Fruit fly (Drosophila melanogaster) whole organism, embryonic: ENCODE measurements around the gene Csk.

ENCODE experiments used
- B-H1 ChIP-seq: fragments of 200-800 bp; sonication (Bioruptor generic); IDR thresholded peaks from 3 replicates; pipeline ENCODE4 v1.3.6; 2022; ENCODE audit warnings: missing biosample characterization, missing genetic modification characterization
- CG10147 ChIP-seq: fragments of 200-800 bp; sonication (Bioruptor generic); optimal IDR thresholded peaks from 2 replicates; lab custom pipeline; 2019; ENCODE audit warnings: missing biosample characterization, mild to moderate bottlenecking, missing genetic modification characterization, moderate library complexity
- CG10462 ChIP-seq: fragments of 200-800 bp; sonication (Bioruptor generic); optimal IDR thresholded peaks from 2 replicates; lab custom pipeline; 2016; ENCODE audit warnings: missing biosample characterization, missing genetic modification characterization
- CG12219 ChIP-seq: fragments of 200-800 bp; sonication (Bioruptor generic); optimal IDR thresholded peaks from 3 replicates; lab custom pipeline; 2018; ENCODE audit warnings: missing biosample characterization, mild to moderate bottlenecking, missing genetic modification characterization
- CG1233 ChIP-seq: fragments of 200-800 bp; sonication (Bioruptor generic); optimal IDR thresholded peaks from 4 replicates; lab custom pipeline; 2018; ENCODE audit warnings: missing biosample characterization, mild to moderate bottlenecking, missing genetic modification characterization
- CG1529 ChIP-seq: fragments of 200-800 bp; sonication (Bioruptor generic); optimal IDR thresholded peaks from 3 replicates; lab custom pipeline; 2018; ENCODE audit warnings: missing biosample characterization, missing genetic modification characterization
- CG15696 ChIP-seq: fragments of 200-800 bp; sonication (Bioruptor generic); optimal IDR thresholded peaks from 2 replicates; lab custom pipeline; 2019; ENCODE audit warnings: missing biosample characterization, mild to moderate bottlenecking, missing genetic modification characterization, moderate library complexity
- CG2678 ChIP-seq: fragments of 200-800 bp; sonication (Bioruptor generic); optimal IDR thresholded peaks from 3 replicates; lab custom pipeline; 2019; ENCODE audit warnings: missing biosample characterization, mild to moderate bottlenecking, missing genetic modification characterization, moderate library complexity
- CG33557 ChIP-seq: fragments of 200-800 bp; sonication (Bioruptor generic); optimal IDR thresholded peaks from 2 replicates; lab custom pipeline; 2019; ENCODE audit warnings: missing biosample characterization, mild to moderate bottlenecking, missing genetic modification characterization, moderate library complexity
- CG4328 ChIP-seq: fragments of 200-800 bp; sonication (Bioruptor generic); optimal IDR thresholded peaks from 3 replicates; lab custom pipeline; 2017; ENCODE audit warnings: missing biosample characterization, missing genetic modification reagents, missing genetic modification characterization
- CG4617 ChIP-seq: fragments of 200-800 bp; sonication (Bioruptor generic); optimal IDR thresholded peaks from 3 replicates; lab custom pipeline; 2016; ENCODE audit warnings: missing biosample characterization, missing genetic modification characterization, borderline replicate concordance
- CG6791 ChIP-seq: fragments of 200-800 bp; sonication (Bioruptor generic); IDR thresholded peaks from 3 replicates; pipeline ENCODE4 v1.3.6; 2022; ENCODE audit warnings: missing biosample characterization, missing genetic modification characterization; ENCODE audit not compliant: partially characterized antibody
- CG8765 ChIP-seq: fragments of 200-800 bp; sonication (Bioruptor generic); IDR thresholded peaks from 2 replicates; pipeline ENCODE4 v1.3.6; 2022; ENCODE audit warnings: missing biosample characterization, missing genetic modification characterization
- CG9817 ChIP-seq: fragments of 200-800 bp; sonication (Bioruptor generic); optimal IDR thresholded peaks from 2 replicates; lab custom pipeline; 2018; ENCODE audit warnings: missing biosample characterization, mild to moderate bottlenecking, missing genetic modification characterization, moderate library complexity
- CoRest ChIP-seq: fragments of 200-800 bp; sonication (Bioruptor generic); optimal IDR thresholded peaks from 3 replicates; lab custom pipeline; 2018; ENCODE audit warnings: missing biosample characterization, mild to moderate bottlenecking, missing genetic modification characterization, moderate library complexity
- Deaf1 ChIP-seq: fragments of 200-800 bp; optimal IDR thresholded peaks from 3 replicates; lab custom pipeline; 2019; ENCODE audit warnings: missing biosample characterization, mild to moderate bottlenecking, missing genetic modification characterization, moderate library complexity
- Dip3 ChIP-seq: fragments of 200-800 bp; sonication (Bioruptor generic); optimal IDR thresholded peaks from 3 replicates; lab custom pipeline; 2016; ENCODE audit warnings: missing biosample characterization, missing genetic modification characterization
- Doc2 ChIP-seq: fragments of 200-800 bp; sonication (Bioruptor generic); IDR thresholded peaks from 2 replicates; pipeline ENCODE4 v1.3.6; 2022; ENCODE audit warnings: missing biosample characterization, missing genetic modification characterization
- Fer2 ChIP-seq: fragments of 200-800 bp; sonication (Bioruptor generic); optimal IDR thresholded peaks from 2 replicates; lab custom pipeline; 2018; ENCODE audit warnings: missing biosample characterization, mild to moderate bottlenecking, missing genetic modification characterization, moderate library complexity
- HHEX ChIP-seq: fragments of 200-800 bp; sonication (Bioruptor generic); optimal IDR thresholded peaks from 3 replicates; lab custom pipeline; 2017; ENCODE audit warnings: missing biosample characterization, mild to moderate bottlenecking, missing genetic modification characterization, missing genetic modification reagents
- Kr ChIP-seq: fragments of 200-800 bp; sonication (Bioruptor generic); optimal IDR thresholded peaks from 2 replicates; lab custom pipeline; 2017; ENCODE audit warnings: missing biosample characterization, mild to moderate bottlenecking, missing genetic modification characterization
- NfI ChIP-seq: fragments of 200-800 bp; sonication (Bioruptor generic); optimal IDR thresholded peaks from 3 replicates; lab custom pipeline; 2018; ENCODE audit warnings: missing biosample characterization, mild to moderate bottlenecking, missing genetic modification characterization, moderate library complexity
- Ptx1 ChIP-seq: fragments of 200-800 bp; sonication (Bioruptor generic); IDR thresholded peaks from 2 replicates; pipeline ENCODE4 v1.3.6; 2022; ENCODE audit warnings: missing biosample characterization, missing genetic modification characterization
- Rfx ChIP-seq: fragments of 200-800 bp; sonication (Bioruptor generic); IDR thresholded peaks from 2 replicates; pipeline ENCODE4 v1.3.6; 2022; ENCODE audit warnings: missing biosample characterization, missing genetic modification characterization
- Side ChIP-seq: fragments of 200-800 bp; sonication (Bioruptor generic); optimal IDR thresholded peaks from 2 replicates; lab custom pipeline; 2016; ENCODE audit warnings: missing biosample characterization, missing genetic modification characterization
- bsh ChIP-seq, 2 experiments: fragments of 200-800 bp; sonication (Bioruptor generic); optimal IDR thresholded peaks; 2 replicates each; lab custom pipeline; 2017 to 2018; ENCODE audit warnings: mild to moderate bottlenecking in 2 of 2, missing biosample characterization in 2 of 2, missing genetic modification characterization in 2 of 2, moderate library complexity in 1 of 2
- danr ChIP-seq: fragments of 200-800 bp; sonication (Bioruptor generic); IDR thresholded peaks from 2 replicates; pipeline ENCODE4 v1.3.6; 2022; ENCODE audit warnings: missing biosample characterization, missing genetic modification characterization
- ems ChIP-seq: fragments of 200-800 bp; sonication (Bioruptor generic); optimal IDR thresholded peaks from 3 replicates; lab custom pipeline; 2016; ENCODE audit warnings: missing biosample characterization, missing genetic modification characterization
- fd102C ChIP-seq: fragments of 200-800 bp; sonication (Bioruptor generic); optimal IDR thresholded peaks from 2 replicates; lab custom pipeline; 2018; ENCODE audit warnings: missing biosample characterization, mild to moderate bottlenecking, missing genetic modification characterization, moderate library complexity
- fru ChIP-seq: fragments of >200 bp; optimal IDR thresholded peaks from 2 replicates; lab custom pipeline; 2017
- gsb ChIP-seq: fragments of 200-800 bp; sonication (Bioruptor generic); IDR thresholded peaks from 2 replicates; pipeline ENCODE4 v1.3.6; 2022; ENCODE audit warnings: missing biosample characterization, missing genetic modification characterization
- gsb-n ChIP-seq: fragments of 200-800 bp; sonication (Bioruptor generic); optimal IDR thresholded peaks from 3 replicates; lab custom pipeline; 2018; ENCODE audit warnings: missing biosample characterization, mild to moderate bottlenecking, missing genetic modification characterization
- hbn ChIP-seq: fragments of 200-800 bp; sonication (Bioruptor generic); IDR thresholded peaks from 2 replicates; pipeline ENCODE4 v1.3.6; 2022; ENCODE audit warnings: missing biosample characterization, missing genetic modification characterization; ENCODE audit not compliant: partially characterized antibody
- jigr1 ChIP-seq: fragments of 200-800 bp; sonication (Bioruptor generic); IDR thresholded peaks from 3 replicates; pipeline ENCODE4 v1.3.6; 2022; ENCODE audit warnings: missing biosample characterization, missing genetic modification characterization
- jumu ChIP-seq: fragments of 200-800 bp; sonication (Bioruptor generic); optimal IDR thresholded peaks from 3 replicates; lab custom pipeline; 2016; ENCODE audit warnings: missing biosample characterization, missing genetic modification characterization
- lilli ChIP-seq: fragments of 200-800 bp; sonication (Bioruptor generic); optimal IDR thresholded peaks from 3 replicates; lab custom pipeline; 2016; ENCODE audit warnings: missing biosample characterization, missing genetic modification characterization
- maf-S ChIP-seq: fragments of 200-800 bp; sonication (Bioruptor generic); optimal IDR thresholded peaks from 2 replicates; lab custom pipeline; 2016; ENCODE audit warnings: missing biosample characterization, missing genetic modification characterization
- nerfin-1 ChIP-seq: fragments of 200-800 bp; sonication (Bioruptor generic); optimal IDR thresholded peaks from 3 replicates; lab custom pipeline; 2019; ENCODE audit warnings: missing biosample characterization, mild to moderate bottlenecking, missing genetic modification characterization, moderate library complexity
- oc ChIP-seq: fragments of 200-800 bp; sonication (Bioruptor generic); optimal IDR thresholded peaks from 2 replicates; lab custom pipeline; 2018; ENCODE audit warnings: missing biosample characterization, mild to moderate bottlenecking, missing genetic modification characterization, moderate library complexity
- otp ChIP-seq: fragments of 200-800 bp; sonication (Bioruptor generic); IDR thresholded peaks from 3 replicates; pipeline ENCODE4, ENCODE4 v1.3.6; 2022; ENCODE audit warnings: missing biosample characterization, missing genetic modification characterization
- phol ChIP-seq: fragments of 200-800 bp; sonication (Bioruptor generic); optimal IDR thresholded peaks from 3 replicates; lab custom pipeline; 2018; ENCODE audit warnings: missing biosample characterization, mild to moderate bottlenecking, missing genetic modification characterization, moderate library complexity
- pita ChIP-seq: fragments of 200-800 bp; sonication (Bioruptor generic); optimal IDR thresholded peaks from 2 replicates; lab custom pipeline; 2017; ENCODE audit warnings: missing biosample characterization, mild to moderate bottlenecking, missing genetic modification characterization
- pros ChIP-seq: fragments of 200-800 bp; sonication (Bioruptor generic); optimal IDR thresholded peaks from 3 replicates; lab custom pipeline; 2019; ENCODE audit warnings: missing biosample characterization, mild to moderate bottlenecking, missing genetic modification characterization, moderate library complexity
- sd ChIP-seq: fragments of 200-800 bp; sonication (Bioruptor generic); optimal IDR thresholded peaks from 3 replicates; lab custom pipeline; 2018; ENCODE audit warnings: missing biosample characterization, mild to moderate bottlenecking, missing genetic modification characterization, moderate library complexity
- sens ChIP-seq: fragments of 200-800 bp; sonication (Bioruptor generic); peaks from one replicate; lab custom pipeline; 2016; ENCODE audit warnings: missing biosample characterization, missing genetic modification characterization
- so ChIP-seq: fragments of 200-800 bp; sonication (Bioruptor generic); IDR thresholded peaks from 3 replicates; pipeline ENCODE4 v1.3.6; 2022; ENCODE audit warnings: missing biosample characterization, missing genetic modification characterization
- sob ChIP-seq: fragments of 200-800 bp; sonication (Bioruptor generic); IDR thresholded peaks from 2 replicates; pipeline ENCODE4 v1.3.6; 2022; ENCODE audit warnings: missing biosample characterization, missing genetic modification characterization
- trem ChIP-seq: fragments of 200-800 bp; optimal IDR thresholded peaks from 3 replicates; lab custom pipeline; 2019; ENCODE audit warnings: missing biosample characterization, mild to moderate bottlenecking, missing genetic modification characterization, moderate library complexity
- trh ChIP-seq: fragments of 200-800 bp; sonication (Bioruptor generic); optimal IDR thresholded peaks from 2 replicates; lab custom pipeline; 2016; ENCODE audit warnings: missing biosample characterization, missing genetic modification characterization
- vvl ChIP-seq: fragments of 200-800 bp; sonication (Bioruptor generic); IDR thresholded peaks from 2 replicates; pipeline ENCODE4 v1.3.6; 2022; ENCODE audit warnings: missing biosample characterization, missing genetic modification characterization
- yki ChIP-seq: fragments of >200 bp; optimal IDR thresholded peaks from 3 replicates; lab custom pipeline; 2018

Gene Csk

DNA sequence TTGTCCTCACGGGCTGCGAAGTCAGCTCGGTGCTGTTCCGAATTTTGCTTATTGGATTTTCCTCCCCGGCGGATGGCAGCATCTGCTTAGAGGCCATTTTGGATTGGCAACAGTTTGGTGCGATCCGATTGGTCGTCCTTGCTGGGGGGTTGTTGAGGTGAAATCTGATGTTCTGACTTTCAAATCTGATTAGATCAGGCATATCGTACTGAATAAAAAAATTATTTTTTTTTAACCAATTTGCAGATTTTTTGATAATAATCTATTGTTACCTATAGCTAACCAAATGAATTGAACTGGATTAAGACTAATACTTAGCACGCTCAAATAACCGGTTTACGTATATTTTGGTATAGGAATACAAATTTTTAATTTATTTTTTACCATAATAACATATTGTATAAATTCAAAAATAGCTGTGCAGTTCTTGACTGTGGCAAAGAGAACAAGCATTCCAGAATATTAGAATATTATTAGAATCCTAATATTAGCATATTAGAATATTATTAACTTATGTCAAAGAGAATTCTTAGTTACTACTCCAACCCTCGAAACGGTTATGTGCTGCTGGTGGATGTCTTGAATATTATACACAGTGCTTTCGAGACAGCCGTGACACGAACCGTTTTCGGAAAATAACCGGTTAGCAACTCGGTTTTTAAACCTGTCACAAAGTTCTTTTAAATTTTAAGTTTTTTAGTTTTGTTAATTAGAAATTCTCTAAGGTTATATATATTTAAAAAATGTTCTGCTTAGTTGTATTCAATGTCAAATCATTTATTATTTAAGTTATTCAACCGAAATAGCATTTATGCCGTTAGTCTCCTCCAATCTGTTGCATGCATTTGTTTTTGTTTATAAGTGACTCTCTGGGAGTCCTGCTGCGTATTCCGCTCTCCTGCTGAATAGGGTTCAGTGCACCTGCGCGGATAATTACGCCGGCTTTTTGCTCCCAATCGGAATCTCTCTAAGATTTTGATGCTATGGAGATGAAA lies 44.1 kb upstream of the Csk start, which contains the start of gene Fer3 (continued):
- TF ChIP-seq NfI (no peak), trh (GFP tag; lab: Kevin White, UChicago) (no peak), Fer2 (tag; lab: Kevin White, UChicago) (no peak), CG2678 (tag; lab: Kevin White, UChicago) (no peak), CoRest (tag; lab: Kevin White, UChicago) (peak; percentile 5), maf-S (no peak), CG8765 (GFP tag; lab: Robert Waterston, UW) (no peak), Rfx (no peak), jumu (GFP tag; lab: Kevin White, UChicago) (no peak), jigr1 (GFP tag; lab: Robert Waterston, UW) (no peak), HHEX (GFP tag; lab: Kevin White, UChicago) (no peak), Deaf1 (tag; lab: Kevin White, UChicago) (no peak), sob (no peak), Kr (no peak), vvl (GFP tag; lab: Robert Waterston, UW) (no peak), pita (GFP tag; lab: Kevin White, UChicago) (peak; percentile 77), otp (GFP tag; lab: Robert Waterston, UW) (no peak), danr (GFP tag; lab: Robert Waterston, UW) (no peak), gsb (GFP tag; lab: Robert Waterston, UW) (no peak), CG1233 (GFP tag; lab: Kevin White, UChicago) (no peak), Side (GFP tag; lab: Kevin White, UChicago) (no peak), CG10147 (GFP tag; lab: Kevin White, UChicago) (no peak), CG12219 (GFP tag; lab: Kevin White, UChicago) (no peak), fru (lab: Kevin White, UChicago) (no peak), trem (tag; lab: Kevin White, UChicago) (no peak), Doc2 (no peak), Ptx1 (GFP tag; lab: Robert Waterston, UW) (no peak), CG4617 (GFP tag; lab: Kevin White, UChicago) (no peak), CG10462 (no peak), fd102C (GFP tag; lab: Kevin White, UChicago) (no peak), ems (no peak), CG6791 (peak; percentile 36; the same call in 1 of the 3 replicates), CG9817 (no peak), CG1529 (GFP tag; lab: Kevin White, UChicago) (no peak), B-H1 (GFP tag; lab: Robert Waterston, UW) (no peak)

DNA sequence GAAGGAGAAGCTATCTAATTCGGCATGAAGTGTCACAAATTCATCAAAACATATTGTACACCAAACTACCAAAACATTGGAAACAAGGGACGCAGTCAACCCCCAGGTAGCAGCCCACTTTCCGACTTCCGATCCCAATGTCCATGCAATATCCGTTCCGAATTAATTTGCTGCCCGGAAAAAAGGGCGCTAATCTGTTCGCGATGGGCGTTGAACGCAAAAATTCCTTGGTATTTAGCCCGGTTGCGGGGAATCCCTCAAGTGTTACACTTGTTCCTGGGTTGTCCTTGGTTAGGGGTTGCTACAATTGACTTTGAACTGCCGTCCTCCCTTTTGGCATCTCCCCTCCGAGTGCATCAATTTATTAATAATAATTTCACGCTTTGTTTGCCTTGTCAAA lies 42.0 kb upstream of the Csk start:
- no peak for TF ChIP-seq CG33557 (GFP tag; lab: Kevin White, UChicago)
- no peak for TF ChIP-seq otp (GFP tag; lab: Robert Waterston, UW)
- no peak for TF ChIP-seq CG4328 (GFP tag; lab: Kevin White, UChicago)
- TF ChIP-seq oc (tag; lab: Kevin White, UChicago): peak; percentile 27
- TF ChIP-seq bsh (GFP tag; optimal IDR thresholded peaks at IDR 0.05; lab: Kevin White, UChicago): no peak
- no peak for TF ChIP-seq CG15696 (tag; lab: Kevin White, UChicago)
- no peak for TF ChIP-seq lilli (GFP tag; lab: Kevin White, UChicago)
- no peak for TF ChIP-seq phol (tag; lab: Kevin White, UChicago)
- peak; percentile 72 for TF ChIP-seq pros (GFP tag; lab: Kevin White, UChicago)
- peak; percentile 6 for TF ChIP-seq sd (tag; lab: Kevin White, UChicago)
- no peak for TF ChIP-seq Dip3
- TF ChIP-seq hbn (GFP tag; lab: Robert Waterston, UW): no peak
- peak; percentile 94 for TF ChIP-seq nerfin-1 (tag; lab: Kevin White, UChicago)
- TF ChIP-seq gsb-n (tag; lab: Kevin White, UChicago): peak; percentile 89
- no peak for TF ChIP-seq yki
- no peak for TF ChIP-seq so (GFP tag; lab: Robert Waterston, UW)
- peak; percentile 54 for TF ChIP-seq sens (GFP tag; lab: Kevin White, UChicago)
